Fruit fly (Drosophila melanogaster) whole organism, embryonic: Measurements from ENCODE around the gene Secp43.

Source experiments
- Bgb ChIP-seq: fragments of 200-800 bp; sonication (Bioruptor generic); IDR thresholded peaks from 2 replicates; pipeline ENCODE4 v1.3.6; 2022; ENCODE audit warnings: missing biosample characterization, missing genetic modification characterization; ENCODE audit not compliant: partially characterized antibody
- BtbVII ChIP-seq: fragments of 200-800 bp; sonication (Bioruptor generic); optimal IDR thresholded peaks from 3 replicates; lab custom pipeline; 2017; ENCODE audit warnings: missing biosample characterization, mild to moderate bottlenecking, missing genetic modification characterization
- CG10321 ChIP-seq: fragments of 200-800 bp; sonication (Bioruptor generic); IDR thresholded peaks from 2 replicates; pipeline ENCODE4 v1.3.6; 2022; ENCODE audit warnings: missing biosample characterization, missing genetic modification characterization
- CG12769 ChIP-seq: fragments of 200-800 bp; sonication (Bioruptor generic); optimal IDR thresholded peaks from 2 replicates; lab custom pipeline; 2019; ENCODE audit warnings: missing biosample characterization, mild to moderate bottlenecking, missing genetic modification characterization, moderate library complexity
- CG13296 ChIP-seq: fragments of 200-800 bp; sonication (Bioruptor generic); optimal IDR thresholded peaks from 3 replicates; lab custom pipeline; 2018; ENCODE audit warnings: missing biosample characterization, mild to moderate bottlenecking, missing genetic modification characterization
- CG13894 ChIP-seq: fragments of 200-800 bp; sonication (Bioruptor generic); optimal IDR thresholded peaks from 3 replicates; lab custom pipeline; 2018; ENCODE audit warnings: missing biosample characterization, mild to moderate bottlenecking, missing genetic modification characterization, moderate library complexity
- CG14860 ChIP-seq: fragments of 200-800 bp; sonication (Bioruptor generic); IDR thresholded peaks from 3 replicates; pipeline ENCODE4 v1.3.6; 2022; ENCODE audit warnings: missing biosample characterization, missing genetic modification characterization; ENCODE audit not compliant: partially characterized antibody
- CG15479 ChIP-seq: fragments of 200-800 bp; sonication (Bioruptor generic); optimal IDR thresholded peaks from 3 replicates; lab custom pipeline; 2019; ENCODE audit warnings: missing biosample characterization, mild to moderate bottlenecking, missing genetic modification characterization, moderate library complexity
- CG16813 ChIP-seq: fragments of 200-800 bp; sonication (Bioruptor generic); IDR thresholded peaks from 3 replicates; pipeline ENCODE4 v1.3.6; 2022; ENCODE audit warnings: missing biosample characterization, missing genetic modification characterization; ENCODE audit not compliant: partially characterized antibody
- CG2120 ChIP-seq: fragments of 200-800 bp; sonication (Bioruptor generic); optimal IDR thresholded peaks from 3 replicates; lab custom pipeline; 2016; ENCODE audit warnings: missing biosample characterization, missing genetic modification characterization
- CG3163 ChIP-seq: fragments of 200-800 bp; sonication (Bioruptor generic); optimal IDR thresholded peaks from 3 replicates; lab custom pipeline; 2016; ENCODE audit warnings: missing biosample characterization, missing genetic modification characterization
- CG33557 ChIP-seq: fragments of 200-800 bp; sonication (Bioruptor generic); optimal IDR thresholded peaks from 2 replicates; lab custom pipeline; 2019; ENCODE audit warnings: missing biosample characterization, mild to moderate bottlenecking, missing genetic modification characterization, moderate library complexity
- CG34224 ChIP-seq: fragments of 200-800 bp; sonication (Bioruptor generic); IDR thresholded peaks from 3 replicates; pipeline ENCODE4 v1.3.6; 2022; ENCODE audit warnings: missing biosample characterization, missing genetic modification characterization; ENCODE audit not compliant: partially characterized antibody
- CG34376 ChIP-seq: fragments of 200-800 bp; sonication (Bioruptor generic); optimal IDR thresholded peaks from 2 replicates; lab custom pipeline; 2018; ENCODE audit warnings: missing biosample characterization, mild to moderate bottlenecking, missing genetic modification characterization
- D19A ChIP-seq: fragments of 200-800 bp; optimal IDR thresholded peaks from 3 replicates; lab custom pipeline; 2019; ENCODE audit warnings: missing biosample characterization, mild to moderate bottlenecking, missing genetic modification characterization, moderate library complexity
- Dfd ChIP-seq, 2 experiments: fragments of >200 bp; optimal IDR thresholded peaks; 2 replicates each; lab custom pipeline; 2017; ENCODE audit warnings: missing biosample characterization in 2 of 2, missing genetic modification characterization in 2 of 2
- Eip74EF ChIP-seq, 2 experiments: fragments of 200-800 bp in 1 of 2; fragments of >200 bp in 1 of 2; sonication (Bioruptor generic) in 1 of 2; optimal IDR thresholded peaks; 2 replicates each; lab custom pipeline; 2017 to 2019; ENCODE audit warnings: missing biosample characterization in 2 of 2, missing genetic modification characterization in 2 of 2, mild to moderate bottlenecking in 1 of 2, moderate library complexity in 1 of 2
- Gsc ChIP-seq: fragments of 200-800 bp; sonication (Bioruptor generic); IDR thresholded peaks from 2 replicates; pipeline ENCODE4 v1.3.6; 2022; ENCODE audit warnings: missing biosample characterization, missing genetic modification characterization
- Hmr ChIP-seq: fragments of 200-800 bp; sonication (Bioruptor generic); optimal IDR thresholded peaks from 3 replicates; lab custom pipeline; 2017; ENCODE audit warnings: mild to moderate bottlenecking, missing biosample characterization, missing genetic modification reagents, missing genetic modification characterization
- MTF-1 ChIP-seq: fragments of 200-800 bp; sonication (Bioruptor generic); optimal IDR thresholded peaks from 2 replicates; lab custom pipeline; 2018; ENCODE audit warnings: missing biosample characterization, mild to moderate bottlenecking, missing genetic modification characterization, borderline replicate concordance
- Nf-YB ChIP-seq: fragments of 200-800 bp; sonication (Bioruptor generic); optimal IDR thresholded peaks from 3 replicates; lab custom pipeline; 2019; ENCODE audit warnings: missing biosample characterization, mild to moderate bottlenecking, missing genetic modification characterization, moderate library complexity
- Optix ChIP-seq: fragments of 200-800 bp; sonication (Bioruptor generic); IDR thresholded peaks from 3 replicates; pipeline ENCODE4 v1.3.6; 2022; ENCODE audit warnings: missing biosample characterization, missing genetic modification characterization
- abd-A ChIP-seq: fragments of 200-800 bp; sonication (Bioruptor generic); optimal IDR thresholded peaks from 3 replicates; lab custom pipeline; 2019; ENCODE audit warnings: missing biosample characterization, mild to moderate bottlenecking, missing genetic modification characterization, moderate library complexity
- amos ChIP-seq: fragments of 200-800 bp; sonication (Bioruptor generic); IDR thresholded peaks from 2 replicates; pipeline ENCODE4 v1.3.6; 2022; ENCODE audit warnings: missing biosample characterization, missing genetic modification characterization; ENCODE audit not compliant: partially characterized antibody
- aop ChIP-seq: fragments of 200-800 bp; sonication (Bioruptor generic); IDR thresholded peaks from 2 replicates; pipeline ENCODE4 v1.3.6; 2022; ENCODE audit warnings: missing biosample characterization, missing genetic modification characterization
- ato ChIP-seq: fragments of 200-800 bp; sonication (Bioruptor generic); IDR thresholded peaks from 2 replicates; pipeline ENCODE4 v1.3.6; 2022; ENCODE audit warnings: missing biosample characterization, missing genetic modification characterization; ENCODE audit not compliant: partially characterized antibody
- bbx ChIP-seq: fragments of 200-800 bp; sonication (Bioruptor generic); IDR thresholded peaks from 2 replicates; pipeline ENCODE4 v1.3.6; 2022; ENCODE audit warnings: missing biosample characterization, missing genetic modification characterization; ENCODE audit not compliant: partially characterized antibody
- br ChIP-seq: fragments of >200 bp; optimal IDR thresholded peaks from 2 replicates; lab custom pipeline; 2017
- chm ChIP-seq: fragments of 200-800 bp; sonication (Bioruptor generic); IDR thresholded peaks from 2 replicates; pipeline ENCODE4 v1.3.6; 2022; ENCODE audit warnings: missing biosample characterization, missing genetic modification characterization
- cwo ChIP-seq: fragments of 200-800 bp; sonication (Bioruptor generic); optimal IDR thresholded peaks from 3 replicates; lab custom pipeline; 2017; ENCODE audit warnings: missing biosample characterization, missing genetic modification characterization, mild to moderate bottlenecking, moderate library complexity, missing genetic modification reagents
- dan ChIP-seq: fragments of 200-800 bp; sonication (Bioruptor generic); IDR thresholded peaks from 2 replicates; pipeline ENCODE4 v1.3.6; 2022; ENCODE audit warnings: missing biosample characterization, missing genetic modification characterization
- dysf ChIP-seq: fragments of 200-800 bp; sonication (Bioruptor generic); IDR thresholded peaks from 3 replicates; pipeline ENCODE4 v1.3.6; 2022; ENCODE audit warnings: missing biosample characterization, missing genetic modification characterization
- en ChIP-seq: fragments of 200-800 bp; sonication (Bioruptor generic); optimal IDR thresholded peaks from 2 replicates; lab custom pipeline; 2016; ENCODE audit warnings: missing biosample characterization, missing genetic modification characterization
- ewg ChIP-seq: fragments of 200-800 bp; sonication (Bioruptor generic); optimal IDR thresholded peaks from 3 replicates; lab custom pipeline; 2017; ENCODE audit warnings: mild to moderate bottlenecking, missing biosample characterization, missing genetic modification reagents, missing genetic modification characterization
- gcm ChIP-seq: fragments of 200-800 bp; sonication (Bioruptor generic); optimal IDR thresholded peaks from 2 replicates; lab custom pipeline; 2019; ENCODE audit warnings: missing biosample characterization, mild to moderate bottlenecking, missing genetic modification characterization, moderate library complexity
- gsb-n ChIP-seq: fragments of 200-800 bp; sonication (Bioruptor generic); optimal IDR thresholded peaks from 3 replicates; lab custom pipeline; 2018; ENCODE audit warnings: missing biosample characterization, mild to moderate bottlenecking, missing genetic modification characterization
- insv ChIP-seq, 2 experiments: fragments of 200-800 bp; sonication (Bioruptor generic); optimal IDR thresholded peaks; 3 replicates each; lab custom pipeline; 2016 to 2018; ENCODE audit warnings: missing biosample characterization in 2 of 2, missing genetic modification characterization in 2 of 2
- knrl ChIP-seq: fragments of 200-800 bp; sonication (Bioruptor generic); IDR thresholded peaks from 3 replicates; pipeline ENCODE4 v1.3.6; 2022; ENCODE audit warnings: missing biosample characterization, missing genetic modification characterization; ENCODE audit not compliant: partially characterized antibody
- lbe ChIP-seq: fragments of 200-800 bp; sonication (Bioruptor generic); optimal IDR thresholded peaks from 2 replicates; lab custom pipeline; 2016; ENCODE audit warnings: missing biosample characterization, mild to moderate bottlenecking, missing genetic modification characterization
- lola ChIP-seq, 3 experiments: fragments of >200 bp in 2 of 3; fragments of 200-800 bp in 1 of 3; sonication (Bioruptor generic) in 1 of 3; optimal IDR thresholded peaks; 2 replicates each; lab custom pipeline; 2017 to 2019; ENCODE audit warnings: missing biosample characterization in 3 of 3, missing genetic modification characterization in 3 of 3, mild to moderate bottlenecking in 1 of 3, moderate library complexity in 1 of 3
- nerfin-2 ChIP-seq: fragments of 200-800 bp; sonication (Bioruptor generic); IDR thresholded peaks from 2 replicates; pipeline ENCODE4 v1.3.6; 2022; ENCODE audit warnings: missing biosample characterization, missing genetic modification characterization; ENCODE audit not compliant: partially characterized antibody
- nom ChIP-seq: fragments of 200-800 bp; sonication (Bioruptor generic); optimal IDR thresholded peaks from 2 replicates; lab custom pipeline; 2017; ENCODE audit warnings: missing biosample characterization, missing genetic modification characterization, mild to moderate bottlenecking, moderate library complexity, missing genetic modification reagents
- org-1 ChIP-seq: fragments of 200-800 bp; sonication (Bioruptor generic); optimal IDR thresholded peaks from 2 replicates; lab custom pipeline; 2017; ENCODE audit warnings: missing biosample characterization, missing genetic modification characterization
- slbo ChIP-seq: fragments of 200-800 bp; sonication (Bioruptor generic); IDR thresholded peaks from 2 replicates; pipeline ENCODE4 v1.3.6; 2022; ENCODE audit warnings: missing biosample characterization, missing genetic modification characterization
- tap ChIP-seq: fragments of 200-800 bp; optimal IDR thresholded peaks from 3 replicates; lab custom pipeline; 2019; ENCODE audit warnings: missing biosample characterization, mild to moderate bottlenecking, missing genetic modification characterization, moderate library complexity
- zen2 ChIP-seq: fragments of 200-800 bp; sonication (Bioruptor generic); IDR thresholded peaks from 3 replicates; pipeline ENCODE4 v1.3.6; 2022; ENCODE audit warnings: missing biosample characterization, missing genetic modification characterization; ENCODE audit not compliant: partially characterized antibody
- zfh2 ChIP-seq: fragments of 200-800 bp; sonication (Bioruptor generic); optimal IDR thresholded peaks from 2 replicates; lab custom pipeline; 2016; ENCODE audit warnings: missing biosample characterization, missing genetic modification characterization

The Secp43 gene

dm6 chr2L:4422154-4422553, 32.1 kb downstream of the Secp43 start (continued):
- TF ChIP-seq Nf-YB (GFP tag; lab: Kevin White, UChicago) (no peak), dysf (0 out of 3 replicates have a peak, but pooled peaks have one; percentile 16), CG2120 (GFP tag; lab: Kevin White, UChicago) (peak; percentile 34), Hmr (GFP tag; lab: Kevin White, UChicago) (peak; percentile 31)
- TF ChIP-seq, all 482 proteins: peak for 18

DNA sequence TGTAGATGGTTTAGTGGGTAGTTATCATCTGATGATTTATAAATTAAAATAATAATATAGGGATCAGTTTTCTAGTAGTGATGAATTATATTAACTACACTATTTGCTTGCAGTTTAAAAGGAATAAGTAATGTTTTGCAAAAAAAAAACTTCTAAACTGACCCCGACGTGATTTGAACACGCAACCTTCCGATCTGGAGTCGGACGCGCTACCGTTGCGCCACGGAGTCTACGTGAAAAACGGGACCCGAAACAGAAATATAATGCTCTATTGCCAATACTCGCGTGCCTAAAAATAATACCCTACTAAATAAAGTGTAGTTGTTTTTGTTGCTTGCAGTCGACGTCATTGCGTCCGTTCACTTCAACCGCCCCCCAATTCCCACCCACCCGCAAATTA, 35.4 kb downstream of the Secp43 start:
- TF ChIP-seq cwo, result no peak
- no peak for TF ChIP-seq br
- peak; percentile 42; the same call in 1 of the 3 replicates for TF ChIP-seq knrl
- no peak for TF ChIP-seq CG33557 (GFP tag; lab: Kevin White, UChicago)
- TF ChIP-seq CG13296 (GFP tag; lab: Kevin White, UChicago), result no peak
- no peak for TF ChIP-seq CG34376
- TF ChIP-seq Dfd (GFP tag; optimal IDR thresholded peaks at IDR 0.05; lab: Kevin White, UChicago), result no peak
- no peak for TF ChIP-seq CG13894
- TF ChIP-seq Gsc (GFP tag; lab: Robert Waterston, UW), result no peak
- peak; percentile 37; the same call in 1 of the 2 replicates for TF ChIP-seq ato
- no peak for TF ChIP-seq abd-A (tag; lab: Kevin White, UChicago)
- no peak for TF ChIP-seq en (GFP tag; lab: Kevin White, UChicago)
- TF ChIP-seq amos (GFP tag; lab: Robert Waterston, UW), result peak; percentile 67; the same call in 1 of the 2 replicates
- TF ChIP-seq bbx (GFP tag; lab: Robert Waterston, UW), result peak; percentile 67
- TF ChIP-seq aop (GFP tag; lab: Robert Waterston, UW), result no peak
- TF ChIP-seq nerfin-2 (GFP tag; lab: Robert Waterston, UW), result peak; percentile 46; the same call in 1 of the 2 replicates
- TF ChIP-seq Bgb (GFP tag; lab: Robert Waterston, UW), result peak; percentile 76
- TF ChIP-seq nom (GFP tag; lab: Kevin White, UChicago), result no peak
- TF ChIP-seq CG16813, result peak; percentile 50; the same call in 2 of the 3 replicates
- no peak for TF ChIP-seq zfh2 (GFP tag; lab: Kevin White, UChicago)
- TF ChIP-seq org-1 (GFP tag; lab: Kevin White, UChicago), result no peak
- no peak for TF ChIP-seq ewg (GFP tag; lab: Kevin White, UChicago)
- no peak for TF ChIP-seq gsb-n
- TF ChIP-seq CG14860 (GFP tag; lab: Robert Waterston, UW), result peak; percentile 59
- TF ChIP-seq CG12769 (tag; lab: Kevin White, UChicago), result no peak
- 0 out of 2 replicates have a peak, but pooled peaks have one; percentile 4 for TF ChIP-seq slbo (GFP tag; lab: Robert Waterston, UW)
- no peak for TF ChIP-seq BtbVII (GFP tag; lab: Kevin White, UChicago)
- TF ChIP-seq lbe (GFP tag; lab: Kevin White, UChicago), result no peak
- peak; percentile 22 for TF ChIP-seq D19A (tag; lab: Kevin White, UChicago)
- TF ChIP-seq CG3163 (GFP tag; lab: Kevin White, UChicago), result no peak
- TF ChIP-seq tap, result no peak
- no peak for TF ChIP-seq CG10321 (GFP tag; lab: Robert Waterston, UW)
- no peak for TF ChIP-seq MTF-1
- TF ChIP-seq Eip74EF (GFP tag; optimal IDR thresholded peaks at IDR 0.05; lab: Kevin White, UChicago), result no peak
- TF ChIP-seq Optix (GFP tag; lab: Robert Waterston, UW), result no peak
- no peak for TF ChIP-seq lola (GFP tag; optimal IDR thresholded peaks at IDR 0.05; lab: Kevin White, UChicago)
- no peak for TF ChIP-seq insv (GFP tag; optimal IDR thresholded peaks at IDR 0.05; lab: Kevin White, UChicago)
- TF ChIP-seq CG34224 (GFP tag; lab: Robert Waterston, UW), result 0 out of 3 replicates have a peak, but pooled peaks have one; percentile 35
- TF ChIP-seq gcm, result no peak
- peak; percentile 42; the same call in 2 of the 3 replicates for TF ChIP-seq zen2 (GFP tag; lab: Robert Waterston, UW)
- peak; percentile 24 for TF ChIP-seq CG15479 (GFP tag; lab: Kevin White, UChicago)
- no peak for TF ChIP-seq dan (GFP tag; lab: Robert Waterston, UW)
- no peak for TF ChIP-seq chm (GFP tag; lab: Robert Waterston, UW)
